Worm (Caenorhabditis elegans): Measurements from ENCODE around the gene fask-1.

fask-1 gene

ce11 chrIV:13082106-13082505, 18.4 kb upstream of the fask-1 start:
- TF ChIP-seq ctbp-1 (GFP tag; IDR thresholded peaks at IDR 0.05) (0 out of 2 replicates have a peak, but pooled peaks have one; percentile 31), ceh-20 (GFP tag; IDR thresholded peaks at IDR 0.05) (0 out of 2 replicates have a peak, but pooled peaks have one; percentile 21), attf-4 (tag; optimal IDR thresholded peaks at IDR 0.05) (no peak), egl-43 (GFP tag; IDR thresholded peaks at IDR 0.05) (0 out of 2 replicates have a peak, but pooled peaks have one; percentile 40), Y75B8A.6 (GFP tag; IDR thresholded peaks at IDR 0.05) (no peak), lin-13 (GFP tag; optimal IDR thresholded peaks at IDR 0.05) (no peak), snpc-1.2 (GFP tag; IDR thresholded peaks at IDR 0.05) (no peak), ama-1 (optimal IDR thresholded peaks at IDR 0.05) (peak; percentile 39), R02D3.7 (tag; optimal IDR thresholded peaks at IDR 0.05) (no peak), nhr-111 (GFP tag; optimal IDR thresholded peaks at IDR 0.05) (no peak), D1046.2 (GFP tag; IDR thresholded peaks at IDR 0.05) (0 out of 2 replicates have a peak, but pooled peaks have one; percentile 17), zfp-2 (tag; optimal IDR thresholded peaks at IDR 0.05) (no peak), unc-62 (GFP tag; optimal IDR thresholded peaks at IDR 0.05 in 1 of 2) (peak in 1 of 2 experiments; percentile 98), unc-62 (tag; optimal IDR thresholded peaks at IDR 0.05) (no peak), php-3 (GFP tag; IDR thresholded peaks at IDR 0.05) (no peak)

ce11 chrIV:13082836-13083763, 17.4 kb upstream of the fask-1 start:
- TF ChIP-seq dmd-6 (GFP tag; IDR thresholded peaks at IDR 0.05), result 0 out of 2 replicates have a peak, but pooled peaks have one; percentile 18
- TF ChIP-seq dmd-9 (GFP tag; IDR thresholded peaks at IDR 0.05), result 0 out of 2 replicates have a peak, but pooled peaks have one; percentile 17
- TF ChIP-seq ces-1 (GFP tag; optimal IDR thresholded peaks at IDR 0.05), result no peak
- TF ChIP-seq Y5F2A.4 (GFP tag; optimal IDR thresholded peaks at IDR 0.05), result no peak
- no peak for TF ChIP-seq fos-1 (tag; optimal IDR thresholded peaks at IDR 0.05)
- peak; percentile 81 for TF ChIP-seq nhr-25 (tag; optimal IDR thresholded peaks at IDR 0.05; ENCODE audit: borderline replicate concordance, insufficient read depth)
- no peak for TF ChIP-seq mxl-2 (GFP tag; conservative IDR thresholded peaks at IDR 0.05)
- TF ChIP-seq dve-1 (tag; optimal IDR thresholded peaks at IDR 0.05; ENCODE audit: insufficient read depth), result peak; percentile 39
- TF ChIP-seq saeg-2 (GFP tag; IDR thresholded peaks at IDR 0.05), result no peak
- no peak for TF ChIP-seq spr-3 (GFP tag; optimal IDR thresholded peaks at IDR 0.05)
- TF ChIP-seq nhr-48 (tag; optimal IDR thresholded peaks at IDR 0.05), result peak; percentile 1
- peak; percentile 51; the same call in 1 of the 2 replicates for TF ChIP-seq zfp-3 (GFP tag; conservative IDR thresholded peaks at IDR 0.05)
- TF ChIP-seq snpc-1.2 (GFP tag; IDR thresholded peaks at IDR 0.05), result no peak
- peak in 1 of 2 experiments; percentile 86 for TF ChIP-seq unc-62 (GFP tag; optimal IDR thresholded peaks at IDR 0.05 in 1 of 2)
- no peak for TF ChIP-seq unc-62 (tag; optimal IDR thresholded peaks at IDR 0.05)
- TF ChIP-seq aha-1 (tag), result peak; percentile 85
- peak; percentile 41; the same call in 1 of the 2 replicates for TF ChIP-seq ceh-20 (GFP tag; IDR thresholded peaks at IDR 0.05)
- 0 out of 2 replicates have a peak, but pooled peaks have one; percentile 38 for TF ChIP-seq lim-7 (GFP tag; IDR thresholded peaks at IDR 0.05)
- no peak for TF ChIP-seq lin-13 (GFP tag; optimal IDR thresholded peaks at IDR 0.05)
- TF ChIP-seq zfp-2 (tag; optimal IDR thresholded peaks at IDR 0.05), result no peak

ce11 chrIV:13085675-13086074, 14.8 kb upstream of the fask-1 start:
- TF ChIP-seq cey-2 (tag; optimal IDR thresholded peaks at IDR 0.05; ENCODE audit: borderline replicate concordance, insufficient read depth) (no peak), ctbp-1 (GFP tag; IDR thresholded peaks at IDR 0.05) (no peak), unc-62 (GFP tag; optimal IDR thresholded peaks at IDR 0.05 in 1 of 2) (peak in 1 of 2 experiments; percentile 91), unc-62 (tag; optimal IDR thresholded peaks at IDR 0.05) (no peak), dmd-9 (GFP tag; IDR thresholded peaks at IDR 0.05) (no peak)

- TF ChIP-seq ctbp-1 (GFP tag; IDR thresholded peaks at IDR 0.05) (no peak), egl-27 (tag; optimal IDR thresholded peaks at IDR 0.05) (no peak), lin-1 (GFP tag; IDR thresholded peaks at IDR 0.05) (no peak), snpc-4 (tag; optimal IDR thresholded peaks at IDR 0.05) (no peak), nhr-102 (tag; optimal IDR thresholded peaks at IDR 0.05) (no peak)
These were observed 13.8 kb upstream of the fask-1 start, which contains the start of gene spin-2 for ce11 chrIV:13086705-13087104. Gene spin-2, plus strand, starts transcription at chrIV:13087005.

Measured in whole organism, L4 larva.